Worm (Caenorhabditis elegans) whole organism, L1 larva: Measurements from ENCODE around the gene snt-1.

Experiments
- aha-1 ChIP-seq: fragments of 150-350 bp; optimal IDR thresholded peaks from 2 replicates; lab custom pipeline; 2014; ENCODE audit warnings: missing biosample characterization, missing genetic modification characterization
- aly-2 ChIP-seq: fragments of 150-350 bp; optimal IDR thresholded peaks from 2 replicates; lab custom pipeline; 2014; ENCODE audit warnings: missing biosample characterization, missing genetic modification characterization
- blmp-1 ChIP-seq: fragments of 150-350 bp; optimal IDR thresholded peaks from 2 replicates; lab custom pipeline; 2014; ENCODE audit warnings: missing biosample characterization, missing genetic modification characterization
- ceh-8 ChIP-seq: fragments of 200-800 bp; sonication (Bioruptor generic); optimal IDR thresholded peaks from 2 replicates; lab custom pipeline; 2018; ENCODE audit warnings: mild to moderate bottlenecking, missing genetic modification characterization, moderate library complexity, missing compliant biosample characterization
- ceh-88 ChIP-seq: fragments of 200-800 bp; sonication (Bioruptor generic); IDR thresholded peaks from 2 replicates; pipeline ENCODE4 v1.3.6; 2022; ENCODE audit warnings: missing genetic modification characterization, missing compliant biosample characterization
- ces-1 ChIP-seq: fragments of 150-350 bp; optimal IDR thresholded peaks from 2 replicates; lab custom pipeline; 2014; ENCODE audit warnings: missing biosample characterization, missing genetic modification reagents, missing genetic modification characterization
- fkh-10 ChIP-seq: sonication (generic microtip); optimal IDR thresholded peaks from 2 replicates; lab custom pipeline; 2017; ENCODE audit warnings: missing biosample characterization, missing genetic modification reagents, missing genetic modification characterization
- fkh-4 ChIP-seq: sonication (generic microtip); optimal IDR thresholded peaks from 2 replicates; lab custom pipeline; 2016; ENCODE audit warnings: missing compliant biosample characterization, missing genetic modification characterization, borderline replicate concordance
- lin-14 ChIP-seq: fragments of 200-800 bp; sonication (Bioruptor generic); optimal IDR thresholded peaks from 2 replicates; lab custom pipeline; 2018; ENCODE audit warnings: mild to moderate bottlenecking, missing genetic modification characterization, moderate library complexity, missing compliant biosample characterization
- lin-35 ChIP-seq, 2 experiments: fragments of 150-350 bp; optimal IDR thresholded peaks; 2 replicates each; lab custom pipeline; 2014; ENCODE audit warnings: missing biosample characterization in 2 of 2, missing genetic modification characterization in 2 of 2, missing genetic modification reagents in 2 of 2
- lir-3 ChIP-seq: sonication (generic microtip); optimal IDR thresholded peaks from 2 replicates; lab custom pipeline; 2016; ENCODE audit warnings: mild to moderate bottlenecking, missing genetic modification characterization, moderate library complexity, missing compliant biosample characterization; ENCODE audit not compliant: poor library complexity
- mab-9 ChIP-seq: fragments of 200-800 bp; sonication (Bioruptor generic); IDR thresholded peaks from 2 replicates; pipeline ENCODE4 v1.3.6; 2022; ENCODE audit warnings: missing genetic modification reagents, missing genetic modification characterization, missing compliant biosample characterization
- nhr-19 ChIP-seq: fragments of 200-800 bp; sonication (Bioruptor generic); conservative IDR thresholded peaks from 2 replicates; pipeline ENCODE4 v1.3.6; 2022; ENCODE audit warnings: missing genetic modification characterization, missing compliant biosample characterization
- nhr-47 ChIP-seq: sonication (generic microtip); optimal IDR thresholded peaks from 2 replicates; lab custom pipeline; 2016; ENCODE audit warnings: mild to moderate bottlenecking, missing genetic modification characterization, moderate library complexity, missing compliant biosample characterization
- nhr-76 ChIP-seq: sonication (generic microtip); optimal IDR thresholded peaks from 2 replicates; lab custom pipeline; 2017; ENCODE audit warnings: missing biosample characterization, missing genetic modification characterization
- unc-30 ChIP-seq: sonication (generic microtip); optimal IDR thresholded peaks from 2 replicates; lab custom pipeline; 2017; ENCODE audit warnings: missing biosample characterization, missing genetic modification characterization

snt-1 gene

ce11 chrII:6863652-6864051, 52.9 kb downstream of the snt-1 start, which contains the start of gene aff-1:
TSS of gene aff-1 (minus strand) at chrII:6863752.
- TF ChIP-seq ceh-8 (GFP tag; lab: Kevin White, UChicago) (no peak), fkh-4 (tag; lab: Kevin White, UChicago) (no peak), blmp-1 (tag; lab: Kevin White, UChicago) (no peak), aly-2 (tag; lab: Kevin White, UChicago) (no peak), lin-14 (GFP tag; lab: Kevin White, UChicago) (no peak), aha-1 (tag; lab: Kevin White, UChicago) (no peak), unc-30 (tag; lab: Kevin White, UChicago) (no peak), lir-3 (no peak), mab-9 (GFP tag; lab: Robert Waterston, UW) (no peak), nhr-76 (tag; lab: Kevin White, UChicago) (no peak), nhr-19 (GFP tag; lab: Robert Waterston, UW) (no peak), ces-1 (GFP tag; lab: Kevin White, UChicago) (no peak), lin-35 (GFP tag; optimal IDR thresholded peaks at IDR 0.05; lab: Kevin White, UChicago) (no peak), fkh-10 (no peak), ceh-88 (GFP tag; lab: Robert Waterston, UW) (no peak), nhr-47 (tag; lab: Kevin White, UChicago) (no peak)
